Fruit fly (Drosophila melanogaster) whole organism, adult: ENCODE results near the gene dysf.

Experiments
- CG11617 ChIP-seq: fragments of 200-800 bp; sonication (Bioruptor generic); optimal IDR thresholded peaks from 2 replicates; lab custom pipeline; 2017; ENCODE audit warnings: mild to moderate bottlenecking, missing biosample characterization, missing genetic modification reagents, missing genetic modification characterization
- CG12768 ChIP-seq: fragments of 200-800 bp; sonication (Bioruptor generic); optimal IDR thresholded peaks from 2 replicates; lab custom pipeline; 2017; ENCODE audit warnings: missing biosample characterization, missing genetic modification characterization, mild to moderate bottlenecking, moderate library complexity, missing genetic modification reagents
- CG14711 ChIP-seq: fragments of 200-800 bp; sonication (Bioruptor generic); optimal IDR thresholded peaks from 2 replicates; lab custom pipeline; 2018; ENCODE audit warnings: missing biosample characterization, mild to moderate bottlenecking, missing genetic modification characterization, moderate library complexity
- CG1620 ChIP-seq: fragments of 200-800 bp; sonication (Bioruptor generic); optimal IDR thresholded peaks from 2 replicates; lab custom pipeline; 2016; ENCODE audit warnings: missing biosample characterization, missing genetic modification characterization
- CG33017 ChIP-seq: fragments of 200-800 bp; sonication (Bioruptor generic); optimal IDR thresholded peaks from 2 replicates; lab custom pipeline; 2018; ENCODE audit warnings: missing biosample characterization, mild to moderate bottlenecking, missing genetic modification characterization, moderate library complexity
- CG7045 ChIP-seq: fragments of 200-800 bp; sonication (Bioruptor generic); optimal IDR thresholded peaks from 2 replicates; lab custom pipeline; 2017; ENCODE audit warnings: missing biosample characterization, mild to moderate bottlenecking, missing genetic modification characterization
- Clk ChIP-seq: fragments of 200-800 bp; sonication (Bioruptor generic); optimal IDR thresholded peaks from 2 replicates; lab custom pipeline; 2017; ENCODE audit warnings: missing biosample characterization, missing genetic modification characterization
- Hr96 ChIP-seq: fragments of 200-800 bp; sonication (Bioruptor generic); optimal IDR thresholded peaks from 2 replicates; lab custom pipeline; 2016; ENCODE audit warnings: missing biosample characterization, missing genetic modification characterization
- bab1 ChIP-seq: fragments of 200-800 bp; sonication (Bioruptor generic); optimal IDR thresholded peaks from 3 replicates; lab custom pipeline; 2019; ENCODE audit warnings: missing biosample characterization, mild to moderate bottlenecking, missing genetic modification characterization, moderate library complexity
- cnc ChIP-seq, 2 experiments: fragments of >200 bp; optimal IDR thresholded peaks; 2 replicates each; lab custom pipeline; 2017
- pad ChIP-seq: fragments of 200-800 bp; sonication (Bioruptor generic); optimal IDR thresholded peaks from 3 replicates; lab custom pipeline; 2017; ENCODE audit warnings: missing biosample characterization, missing genetic modification characterization, mild to moderate bottlenecking, moderate library complexity, missing genetic modification reagents
- tj ChIP-seq: fragments of 200-800 bp; sonication (Bioruptor generic); optimal IDR thresholded peaks from 3 replicates; lab custom pipeline; 2017; ENCODE audit warnings: missing biosample characterization, mild to moderate bottlenecking, missing genetic modification characterization, moderate library complexity
- toe ChIP-seq: fragments of 200-800 bp; sonication (Bioruptor generic); optimal IDR thresholded peaks from 2 replicates; lab custom pipeline; 2016; ENCODE audit warnings: missing biosample characterization, missing genetic modification characterization

dysf gene

DNA sequence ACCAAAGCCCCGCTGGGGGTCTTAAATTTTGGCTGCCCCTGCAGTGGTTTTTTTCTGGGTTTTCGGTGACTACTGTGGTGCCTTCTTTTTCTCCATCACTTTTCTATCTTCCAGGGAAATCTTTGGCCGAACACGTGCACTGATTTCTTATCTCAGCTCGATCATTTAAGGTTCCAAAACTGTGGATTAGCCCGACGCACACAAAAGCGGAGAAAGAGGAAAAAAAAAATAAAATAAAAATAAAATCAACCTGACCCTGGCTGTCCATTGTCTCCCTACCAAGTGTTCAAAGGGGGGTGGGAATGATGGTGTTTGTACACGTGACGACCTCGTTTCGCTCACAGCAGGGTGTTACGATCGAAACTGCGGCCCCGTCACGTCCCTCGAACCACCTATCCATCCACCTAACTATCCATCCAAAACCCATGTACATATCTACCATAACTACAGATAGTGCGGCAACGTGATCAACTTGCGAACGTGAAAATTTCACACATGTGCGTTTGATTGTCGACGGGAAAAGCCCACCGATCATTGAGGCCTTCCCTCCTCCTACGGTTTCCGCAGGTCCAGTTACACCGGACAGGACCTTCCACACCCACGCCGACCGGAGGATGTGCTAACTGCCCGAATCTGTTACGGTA, 71.8 kb downstream of the dysf start:
- TF ChIP-seq cnc (optimal IDR thresholded peaks at IDR 0.05; lab: Kevin White, UChicago): no peak
- no peak for TF ChIP-seq tj (GFP tag; lab: Kevin White, UChicago)
- no peak for TF ChIP-seq CG33017 (tag; lab: Kevin White, UChicago)
- no peak for TF ChIP-seq CG14711 (tag; lab: Kevin White, UChicago)
- TF ChIP-seq bab1: no peak
- TF ChIP-seq toe: no peak
- TF ChIP-seq CG7045 (GFP tag; lab: Kevin White, UChicago): no peak
- TF ChIP-seq CG11617 (GFP tag; lab: Kevin White, UChicago): no peak
- TF ChIP-seq Clk (GFP tag; lab: Kevin White, UChicago): no peak
- no peak for TF ChIP-seq Hr96 (GFP tag; lab: Kevin White, UChicago)
- TF ChIP-seq pad (GFP tag; lab: Kevin White, UChicago): no peak
- TF ChIP-seq CG1620 (GFP tag; lab: Kevin White, UChicago): no peak
- TF ChIP-seq CG12768: no peak
